1 fruit fly cellular context compared by ENCODE assay signal in genomic region chr3R:25996197-25997005, dm6.
TF ChIP-seq lines count a peak whose summit lies in the region.

CG43116 (minus strand) TSS chr3R:25996996.

TF ChIP-seq in whole organism, embryonic, 481 proteins besides CTCF, POLR2A, EP300 and RAD21 (continued from another document):
- peak; percentile 84 for TF ChIP-seq Asciz (GFP tag; optimal IDR thresholded peaks at IDR 0.05; lab: Kevin White, UChicago)
- TF ChIP-seq ems (GFP tag; optimal IDR thresholded peaks at IDR 0.05; lab: Kevin White, UChicago): peak; percentile 66
- TF ChIP-seq D19B (GFP tag; optimal IDR thresholded peaks at IDR 0.05; lab: Kevin White, UChicago): no peak
- TF ChIP-seq sens (GFP tag; lab: Kevin White, UChicago): peak; percentile 99
- TF ChIP-seq CG30403 (GFP tag; optimal IDR thresholded peaks at IDR 0.05; lab: Kevin White, UChicago): peak; percentile 83
- TF ChIP-seq pros (GFP tag; optimal IDR thresholded peaks at IDR 0.05; lab: Kevin White, UChicago): peak; percentile 79
- peak; percentile 66 for TF ChIP-seq slp2 (GFP tag; optimal IDR thresholded peaks at IDR 0.05; lab: Kevin White, UChicago)
- TF ChIP-seq D19A (tag; optimal IDR thresholded peaks at IDR 0.05; lab: Kevin White, UChicago): peak; percentile 89
- peak; percentile 93 for TF ChIP-seq CG8290 (GFP tag; optimal IDR thresholded peaks at IDR 0.05; lab: Kevin White, UChicago)
- peak in 1 of 2 experiments; percentile 82 for TF ChIP-seq CG8290 (tag; optimal IDR thresholded peaks at IDR 0.05; lab: Kevin White, UChicago)
- TF ChIP-seq Doc3 (GFP tag; IDR thresholded peaks at IDR 0.05; lab: Robert Waterston, UW; ENCODE audit: partially characterized antibody): no peak
- no peak for TF ChIP-seq h (optimal IDR thresholded peaks at IDR 0.05; lab: Kevin White, UChicago)
- TF ChIP-seq CG8924 (tag; optimal IDR thresholded peaks at IDR 0.05; lab: Kevin White, UChicago): peak; percentile 88
- TF ChIP-seq CG7372 (GFP tag; IDR thresholded peaks at IDR 0.05; lab: Robert Waterston, UW): peak; percentile 48; the same call in 1 of the 2 replicates
- peak; percentile 27 for TF ChIP-seq CG10274 (GFP tag; optimal IDR thresholded peaks at IDR 0.05; lab: Kevin White, UChicago)
- peak; percentile 84 for TF ChIP-seq lmd (GFP tag; IDR thresholded peaks at IDR 0.05; lab: Robert Waterston, UW)
- TF ChIP-seq br (optimal IDR thresholded peaks at IDR 0.05; lab: Kevin White, UChicago): no peak
- no peak for TF ChIP-seq CG3995 (GFP tag; optimal IDR thresholded peaks at IDR 0.05; lab: Kevin White, UChicago)
- TF ChIP-seq gro (GFP tag; optimal IDR thresholded peaks at IDR 0.05; lab: Kevin White, UChicago): no peak
- TF ChIP-seq grn (GFP tag; optimal IDR thresholded peaks at IDR 0.05; lab: Kevin White, UChicago): peak; percentile 29
- TF ChIP-seq Awh (GFP tag; IDR thresholded peaks at IDR 0.05; lab: Robert Waterston, UW): peak; percentile 71; the same call in 1 of the 2 replicates
- TF ChIP-seq knrl (GFP tag; IDR thresholded peaks at IDR 0.05; lab: Robert Waterston, UW; ENCODE audit: partially characterized antibody): no peak
- TF ChIP-seq Abd-B (GFP tag; optimal IDR thresholded peaks at IDR 0.05; lab: Kevin White, UChicago): peak; percentile 87
- no peak for TF ChIP-seq Deaf1 (tag; optimal IDR thresholded peaks at IDR 0.05; lab: Kevin White, UChicago)
- peak; percentile 57 for TF ChIP-seq wek (GFP tag; optimal IDR thresholded peaks at IDR 0.05; lab: Kevin White, UChicago)
- TF ChIP-seq stc (GFP tag; IDR thresholded peaks at IDR 0.05; lab: Robert Waterston, UW): peak; percentile 72
- TF ChIP-seq CG1832 (GFP tag; optimal IDR thresholded peaks at IDR 0.05; lab: Kevin White, UChicago): no peak
- TF ChIP-seq en (GFP tag; optimal IDR thresholded peaks at IDR 0.05; lab: Kevin White, UChicago): peak; percentile 68
- TF ChIP-seq lab (GFP tag; optimal IDR thresholded peaks at IDR 0.05; lab: Kevin White, UChicago): no peak
- no peak for TF ChIP-seq CG4617 (GFP tag; optimal IDR thresholded peaks at IDR 0.05; lab: Kevin White, UChicago; ENCODE audit: borderline replicate concordance)
- TF ChIP-seq chif (GFP tag; optimal IDR thresholded peaks at IDR 0.05; lab: Kevin White, UChicago): peak; percentile 67 to 94
- peak; percentile 80 for TF ChIP-seq ro (GFP tag; IDR thresholded peaks at IDR 0.05; lab: Robert Waterston, UW)
- no peak for TF ChIP-seq Scr (GFP tag; IDR thresholded peaks at IDR 0.05; lab: Robert Waterston, UW; ENCODE audit: partially characterized antibody)
- peak; percentile 78 for TF ChIP-seq ken (GFP tag; IDR thresholded peaks at IDR 0.05; lab: Robert Waterston, UW)
- TF ChIP-seq Fer2 (tag; optimal IDR thresholded peaks at IDR 0.05; lab: Kevin White, UChicago): no peak
- TF ChIP-seq cas (GFP tag; IDR thresholded peaks at IDR 0.05; lab: Robert Waterston, UW): no peak
- TF ChIP-seq sisA (GFP tag; IDR thresholded peaks at IDR 0.05; lab: Robert Waterston, UW): peak; percentile 84
- TF ChIP-seq tio (GFP tag; optimal IDR thresholded peaks at IDR 0.05; lab: Kevin White, UChicago): peak; percentile 85
- peak; percentile 95 for TF ChIP-seq CG18262 (tag; optimal IDR thresholded peaks at IDR 0.05; lab: Kevin White, UChicago)
- peak; percentile 93 for TF ChIP-seq CG17328 (GFP tag; IDR thresholded peaks at IDR 0.05; lab: Robert Waterston, UW)
- peak; percentile 60; the same call in 1 of the 3 replicates for TF ChIP-seq z (GFP tag; IDR thresholded peaks at IDR 0.05; lab: Robert Waterston, UW)
- peak; percentile 84 for TF ChIP-seq Mad (GFP tag; optimal IDR thresholded peaks at IDR 0.05; lab: Kevin White, UChicago)
- peak; percentile 78 for TF ChIP-seq CG14667 (GFP tag; IDR thresholded peaks at IDR 0.05; lab: Robert Waterston, UW)
- TF ChIP-seq CG8478 (optimal IDR thresholded peaks at IDR 0.05; lab: Kevin White, UChicago): peak; percentile 10
- TF ChIP-seq CG12659 (GFP tag; optimal IDR thresholded peaks at IDR 0.05; lab: Kevin White, UChicago): no peak
- 0 out of 3 replicates have a peak, but pooled peaks have one; percentile 6 for TF ChIP-seq hb (GFP tag; IDR thresholded peaks at IDR 0.05; lab: Robert Waterston, UW; ENCODE audit: partially characterized antibody)
- peak; percentile 97 for TF ChIP-seq zfh1 (GFP tag; IDR thresholded peaks at IDR 0.05; lab: Robert Waterston, UW)
- peak; percentile 90 for TF ChIP-seq Sox102F (GFP tag; optimal IDR thresholded peaks at IDR 0.05; lab: Kevin White, UChicago)
- TF ChIP-seq NC2α (GFP tag; optimal IDR thresholded peaks at IDR 0.05; lab: Kevin White, UChicago): peak; percentile 66
- TF ChIP-seq ewg (GFP tag; optimal IDR thresholded peaks at IDR 0.05; lab: Kevin White, UChicago): no peak
- peak; percentile 95 for TF ChIP-seq nmo (GFP tag; optimal IDR thresholded peaks at IDR 0.05; lab: Kevin White, UChicago)
- TF ChIP-seq Gsc (GFP tag; IDR thresholded peaks at IDR 0.05; lab: Robert Waterston, UW): peak; percentile 73
- no peak for TF ChIP-seq Fer3 (tag; optimal IDR thresholded peaks at IDR 0.05; lab: Kevin White, UChicago)
- peak; percentile 54 for TF ChIP-seq CG4360 (GFP tag; IDR thresholded peaks at IDR 0.05; lab: Robert Waterston, UW)
- TF ChIP-seq CG3407 (GFP tag; optimal IDR thresholded peaks at IDR 0.05; lab: Kevin White, UChicago): peak; percentile 89
- no peak for TF ChIP-seq CG1603 (tag; optimal IDR thresholded peaks at IDR 0.05; lab: Kevin White, UChicago)
- TF ChIP-seq fd96Cb (tag; optimal IDR thresholded peaks at IDR 0.05; lab: Kevin White, UChicago): peak; percentile 78
- peak; percentile 66 for TF ChIP-seq peb (GFP tag; IDR thresholded peaks at IDR 0.05; lab: Robert Waterston, UW)
- peak in 1 of 2 experiments; percentile 88 for TF ChIP-seq Hr78 (GFP tag; optimal IDR thresholded peaks at IDR 0.05; lab: Kevin White, UChicago)
- TF ChIP-seq CG17385 (GFP tag; optimal IDR thresholded peaks at IDR 0.05; lab: Kevin White, UChicago): peak; percentile 78
- peak; percentile 88 for TF ChIP-seq CG10209 (GFP tag; optimal IDR thresholded peaks at IDR 0.05; lab: Kevin White, UChicago)
- TF ChIP-seq pho (GFP tag; optimal IDR thresholded peaks at IDR 0.05; lab: Kevin White, UChicago): peak; percentile 27
- no peak for TF ChIP-seq CG10543 (GFP tag; optimal IDR thresholded peaks at IDR 0.05; lab: Kevin White, UChicago)
- TF ChIP-seq Hand (GFP tag; optimal IDR thresholded peaks at IDR 0.05; lab: Kevin White, UChicago): peak; percentile 9
- TF ChIP-seq CG10321 (GFP tag; IDR thresholded peaks at IDR 0.05; lab: Robert Waterston, UW): no peak
- TF ChIP-seq bab2 (GFP tag; optimal IDR thresholded peaks at IDR 0.05; lab: Kevin White, UChicago): peak; percentile 60
- no peak for TF ChIP-seq Antp (GFP tag; optimal IDR thresholded peaks at IDR 0.05; lab: Kevin White, UChicago)
- TF ChIP-seq Dad (GFP tag; optimal IDR thresholded peaks at IDR 0.05; lab: Kevin White, UChicago): peak; percentile 67
- peak; percentile 8 for TF ChIP-seq Neu2 (GFP tag; optimal IDR thresholded peaks at IDR 0.05; lab: Kevin White, UChicago; ENCODE audit: borderline replicate concordance)
- TF ChIP-seq lbe (GFP tag; optimal IDR thresholded peaks at IDR 0.05; lab: Kevin White, UChicago): no peak
- peak; percentile 77; the same call in 1 of the 2 replicates for TF ChIP-seq ssp (GFP tag; IDR thresholded peaks at IDR 0.05; lab: Robert Waterston, UW)
- TF ChIP-seq Dref (GFP tag; IDR thresholded peaks at IDR 0.05; lab: Robert Waterston, UW): 0 out of 2 replicates have a peak, but pooled peaks have one; percentile 13
- no peak for TF ChIP-seq HmgD (GFP tag; optimal IDR thresholded peaks at IDR 0.05; lab: Kevin White, UChicago)
- peak; percentile 65 for TF ChIP-seq fd64A (GFP tag; optimal IDR thresholded peaks at IDR 0.05; lab: Kevin White, UChicago)
- TF ChIP-seq CG4424 (GFP tag; optimal IDR thresholded peaks at IDR 0.05; lab: Kevin White, UChicago): peak; percentile 88
- TF ChIP-seq inv (GFP tag; IDR thresholded peaks at IDR 0.05; lab: Robert Waterston, UW; ENCODE audit: partially characterized antibody): no peak
- peak; percentile 89 for TF ChIP-seq CG17359 (tag; optimal IDR thresholded peaks at IDR 0.05; lab: Kevin White, UChicago)
- peak; percentile 37 for TF ChIP-seq HLH54F (GFP tag; optimal IDR thresholded peaks at IDR 0.05; lab: Kevin White, UChicago)
- TF ChIP-seq Mrtf (GFP tag; IDR thresholded peaks at IDR 0.05; lab: Robert Waterston, UW): peak; percentile 54; the same call in 1 of the 3 replicates
- TF ChIP-seq oc (tag; optimal IDR thresholded peaks at IDR 0.05; lab: Kevin White, UChicago): peak; percentile 91
- TF ChIP-seq CG3163 (GFP tag; optimal IDR thresholded peaks at IDR 0.05; lab: Kevin White, UChicago): peak; percentile 56
- peak; percentile 75 for TF ChIP-seq Elba2 (GFP tag; optimal IDR thresholded peaks at IDR 0.05; lab: Kevin White, UChicago)
- TF ChIP-seq Dp (GFP tag; optimal IDR thresholded peaks at IDR 0.05; lab: Kevin White, UChicago): no peak
- peak; percentile 64 for TF ChIP-seq Bdp1 (GFP tag; optimal IDR thresholded peaks at IDR 0.05; lab: Kevin White, UChicago)
- TF ChIP-seq CG4854 (GFP tag; optimal IDR thresholded peaks at IDR 0.05; lab: Kevin White, UChicago): peak; percentile 63
- TF ChIP-seq kni (GFP tag; optimal IDR thresholded peaks at IDR 0.05; lab: Kevin White, UChicago): peak; percentile 91
- peak; percentile 73; the same call in 2 of the 3 replicates for TF ChIP-seq CG11093 (GFP tag; IDR thresholded peaks at IDR 0.05; lab: Robert Waterston, UW)
- TF ChIP-seq az2 (GFP tag; optimal IDR thresholded peaks at IDR 0.05; lab: Kevin White, UChicago): peak; percentile 91
- no peak for TF ChIP-seq CkIIα-i1 (GFP tag; IDR thresholded peaks at IDR 0.05; lab: Robert Waterston, UW)
- TF ChIP-seq Six4 (GFP tag; optimal IDR thresholded peaks at IDR 0.05; lab: Kevin White, UChicago): peak; percentile 91
- TF ChIP-seq Ada2b (GFP tag; IDR thresholded peaks at IDR 0.05; lab: Robert Waterston, UW): peak; percentile 67; the same call in 1 of the 2 replicates
- TF ChIP-seq HmgZ (tag; optimal IDR thresholded peaks at IDR 0.05; lab: Kevin White, UChicago): peak; percentile 35
- TF ChIP-seq Spps (tag; optimal IDR thresholded peaks at IDR 0.05; lab: Kevin White, UChicago): peak; percentile 95
- peak; percentile 51 for TF ChIP-seq dm (GFP tag; optimal IDR thresholded peaks at IDR 0.05; lab: Kevin White, UChicago)
- TF ChIP-seq zf30C (GFP tag; optimal IDR thresholded peaks at IDR 0.05; lab: Kevin White, UChicago): peak; percentile 99
- TF ChIP-seq row (GFP tag; IDR thresholded peaks at IDR 0.05; lab: Robert Waterston, UW): peak; percentile 93
- no peak for TF ChIP-seq Sry-δ (GFP tag; optimal IDR thresholded peaks at IDR 0.05; lab: Kevin White, UChicago)
